In the genomic region with DNA sequence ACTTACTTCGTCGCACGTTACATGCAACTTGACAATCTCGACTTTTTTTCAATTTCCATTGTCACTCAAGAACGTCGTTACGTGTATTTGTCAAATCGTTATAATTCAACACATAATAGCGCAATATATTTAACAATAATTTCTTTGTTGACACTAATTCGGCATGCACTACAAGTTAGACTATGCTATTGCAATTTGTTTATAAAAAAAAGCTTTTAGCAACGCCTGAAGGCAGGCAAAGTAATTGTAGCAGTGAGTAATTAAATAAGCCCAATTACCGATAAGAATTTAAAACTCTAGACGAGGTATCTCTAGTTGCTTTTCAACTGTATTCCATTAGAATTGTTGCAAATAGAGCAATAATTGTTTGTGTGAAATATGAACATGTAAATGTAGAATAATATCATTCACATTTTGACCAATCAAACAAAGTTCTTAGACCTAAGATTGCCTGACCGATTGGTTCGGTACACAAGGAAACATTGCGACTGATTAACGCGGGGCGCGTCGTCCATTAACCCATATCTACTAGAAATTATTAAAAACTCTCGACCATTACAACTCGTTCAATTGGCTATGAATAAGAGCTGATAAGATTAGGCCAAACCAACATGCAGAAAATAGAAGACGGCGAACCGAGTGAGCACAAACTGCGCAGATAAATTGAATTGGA, we compare ENCODE assay signal across 5 fruit fly cellular contexts.
TF ChIP-seq lines count a peak whose summit lies in the region.

No protein-coding gene starts in this region.

- TF ChIP-seq CTCF in whole organism, embryonic (GFP tag; optimal IDR thresholded peaks at IDR 0.05; lab: Kevin White, UChicago): no peak

TF ChIP-seq in whole organism, adult, 20 proteins besides CTCF, POLR2A, EP300 and RAD21:
- no peak for TF ChIP-seq CG7045 (GFP tag; optimal IDR thresholded peaks at IDR 0.05; lab: Kevin White, UChicago)
- peak; percentile 50 for TF ChIP-seq cic (GFP tag; optimal IDR thresholded peaks at IDR 0.05; lab: Kevin White, UChicago)
- TF ChIP-seq Clk (GFP tag; optimal IDR thresholded peaks at IDR 0.05; lab: Kevin White, UChicago): no peak
- TF ChIP-seq ovo (GFP tag; optimal IDR thresholded peaks at IDR 0.05; lab: Kevin White, UChicago): peak; percentile 4
- peak; percentile 53 for TF ChIP-seq bab1 (GFP tag; optimal IDR thresholded peaks at IDR 0.05; lab: Kevin White, UChicago)
- no peak for TF ChIP-seq pad (GFP tag; optimal IDR thresholded peaks at IDR 0.05; lab: Kevin White, UChicago)
- TF ChIP-seq kay (GFP tag; lab: Kevin White, UChicago; ENCODE audit: borderline replicate concordance): peak; percentile 77
- TF ChIP-seq toe (GFP tag; optimal IDR thresholded peaks at IDR 0.05; lab: Kevin White, UChicago): no peak
- no peak for TF ChIP-seq Crg-1 (GFP tag; optimal IDR thresholded peaks at IDR 0.05; lab: Kevin White, UChicago)
- TF ChIP-seq cnc (optimal IDR thresholded peaks at IDR 0.05; lab: Kevin White, UChicago): no peak
- TF ChIP-seq CG1620 (GFP tag; optimal IDR thresholded peaks at IDR 0.05; lab: Kevin White, UChicago): no peak
- no peak for TF ChIP-seq CG14711 (tag; optimal IDR thresholded peaks at IDR 0.05; lab: Kevin White, UChicago)
- no peak for TF ChIP-seq CG12768 (GFP tag; optimal IDR thresholded peaks at IDR 0.05; lab: Kevin White, UChicago)
- TF ChIP-seq CG33017 (tag; optimal IDR thresholded peaks at IDR 0.05; lab: Kevin White, UChicago): no peak
- TF ChIP-seq CG11617 (GFP tag; optimal IDR thresholded peaks at IDR 0.05; lab: Kevin White, UChicago): no peak

TF ChIP-seq in whole organism, embryonic, 481 proteins besides CTCF, POLR2A, EP300 and RAD21:
- TF ChIP-seq zen (tag; optimal IDR thresholded peaks at IDR 0.05; lab: Kevin White, UChicago) (no peak), grn (GFP tag; optimal IDR thresholded peaks at IDR 0.05; lab: Kevin White, UChicago) (peak; percentile 52), Gsc (GFP tag; IDR thresholded peaks at IDR 0.05; lab: Robert Waterston, UW) (no peak), Adf1 (GFP tag; IDR thresholded peaks at IDR 0.05; lab: Robert Waterston, UW) (no peak), mirr (GFP tag; optimal IDR thresholded peaks at IDR 0.05; lab: Kevin White, UChicago) (peak; percentile 93), Med (GFP tag; lab: Kevin White, UChicago) (peak; percentile 39), Taf1 (GFP tag; IDR thresholded peaks at IDR 0.05; lab: Robert Waterston, UW) (no peak), exex (tag; optimal IDR thresholded peaks at IDR 0.05; lab: Kevin White, UChicago) (peak; percentile 98), chinmo (GFP tag; IDR thresholded peaks at IDR 0.05; lab: Robert Waterston, UW; ENCODE audit: partially characterized antibody) (0 out of 4 replicates have a peak, but pooled peaks have one; percentile 49), Nf-YB (GFP tag; optimal IDR thresholded peaks at IDR 0.05; lab: Kevin White, UChicago) (peak; percentile 35), Nf-YC (tag; optimal IDR thresholded peaks at IDR 0.05; lab: Kevin White, UChicago) (peak; percentile 14), tgo (GFP tag; IDR thresholded peaks at IDR 0.05; lab: Robert Waterston, UW) (no peak), sug (tag; optimal IDR thresholded peaks at IDR 0.05; lab: Kevin White, UChicago) (peak; percentile 27), CG34376 (GFP tag; optimal IDR thresholded peaks at IDR 0.05; lab: Kevin White, UChicago) (peak; percentile 41), E2f2 (GFP tag; IDR thresholded peaks at IDR 0.05; lab: Robert Waterston, UW) (0 out of 2 replicates have a peak, but pooled peaks have one; percentile 6), CG10979 (tag; optimal IDR thresholded peaks at IDR 0.05; lab: Kevin White, UChicago) (no peak)

TF ChIP-seq in whole organism, prepupa, 60 proteins besides CTCF, POLR2A, EP300 and RAD21:
- TF ChIP-seq esn (GFP tag; optimal IDR thresholded peaks at IDR 0.05; lab: Kevin White, UChicago) (no peak), svp (GFP tag; lab: Kevin White, UChicago) (peak; percentile 26), fkh (GFP tag; optimal IDR thresholded peaks at IDR 0.05; lab: Kevin White, UChicago) (peak; percentile 42)

TF ChIP-seq in whole organism, pupa, 21 proteins besides CTCF, POLR2A, EP300 and RAD21:
- TF ChIP-seq CG8159 (tag; optimal IDR thresholded peaks at IDR 0.05; lab: Kevin White, UChicago) (no peak), EcR (GFP tag; optimal IDR thresholded peaks at IDR 0.05; lab: Kevin White, UChicago) (peak; percentile 0), CG4496 (GFP tag; IDR thresholded peaks at IDR 0.05; lab: Robert Waterston, UW) (no peak)

TF ChIP-seq in whole organism, wandering third instar larva, 38 proteins besides CTCF, POLR2A, EP300 and RAD21:
- TF ChIP-seq CG32264 (GFP tag; optimal IDR thresholded peaks at IDR 0.05; lab: Kevin White, UChicago): no peak
- TF ChIP-seq h (GFP tag; optimal IDR thresholded peaks at IDR 0.05; lab: Kevin White, UChicago): no peak
- no peak for TF ChIP-seq woc (GFP tag; optimal IDR thresholded peaks at IDR 0.05; lab: Kevin White, UChicago)
- TF ChIP-seq Sp1 (GFP tag; optimal IDR thresholded peaks at IDR 0.05; lab: Kevin White, UChicago): no peak
- TF ChIP-seq CG9705 (GFP tag; optimal IDR thresholded peaks at IDR 0.05; lab: Kevin White, UChicago): no peak
- TF ChIP-seq Mio (GFP tag; optimal IDR thresholded peaks at IDR 0.05; lab: Kevin White, UChicago): no peak
- TF ChIP-seq rgr (GFP tag; optimal IDR thresholded peaks at IDR 0.05; lab: Kevin White, UChicago): no peak
- peak; percentile 16 for TF ChIP-seq N (GFP tag; optimal IDR thresholded peaks at IDR 0.05; lab: Kevin White, UChicago)
- TF ChIP-seq br (GFP tag; optimal IDR thresholded peaks at IDR 0.05; lab: Kevin White, UChicago): peak; percentile 3
- TF ChIP-seq dsf (GFP tag; optimal IDR thresholded peaks at IDR 0.05; lab: Kevin White, UChicago; ENCODE audit: borderline replicate concordance): no peak
- peak; percentile 16 for TF ChIP-seq Myc (optimal IDR thresholded peaks at IDR 0.05; lab: Kevin White, UChicago)
- no peak for TF ChIP-seq foxo (GFP tag; optimal IDR thresholded peaks at IDR 0.05; lab: Kevin White, UChicago)
- TF ChIP-seq sage (GFP tag; optimal IDR thresholded peaks at IDR 0.05; lab: Kevin White, UChicago): no peak
- TF ChIP-seq Hnf4 (GFP tag; optimal IDR thresholded peaks at IDR 0.05; lab: Kevin White, UChicago): no peak
- no peak for TF ChIP-seq Dfd (GFP tag; optimal IDR thresholded peaks at IDR 0.05; lab: Kevin White, UChicago)
- no peak for TF ChIP-seq lola (GFP tag; optimal IDR thresholded peaks at IDR 0.05; lab: Kevin White, UChicago)
- no peak for TF ChIP-seq Hr78 (GFP tag; optimal IDR thresholded peaks at IDR 0.05; lab: Kevin White, UChicago)
- TF ChIP-seq Rel (GFP tag; optimal IDR thresholded peaks at IDR 0.05; lab: Kevin White, UChicago): no peak
- no peak for TF ChIP-seq Rel (tag; optimal IDR thresholded peaks at IDR 0.05; lab: Kevin White, UChicago)
- no peak for TF ChIP-seq Abd-B (GFP tag; optimal IDR thresholded peaks at IDR 0.05; lab: Kevin White, UChicago)
- no peak for TF ChIP-seq ey (GFP tag; optimal IDR thresholded peaks at IDR 0.05; lab: Kevin White, UChicago)
- no peak for TF ChIP-seq CrebA (GFP tag; optimal IDR thresholded peaks at IDR 0.05; lab: Kevin White, UChicago; ENCODE audit: borderline replicate concordance)
- TF ChIP-seq OdsH (GFP tag; optimal IDR thresholded peaks at IDR 0.05; lab: Kevin White, UChicago): no peak
- peak; percentile 14 for TF ChIP-seq Jra (GFP tag; optimal IDR thresholded peaks at IDR 0.05; lab: Kevin White, UChicago)
- TF ChIP-seq dmrt93B (GFP tag; optimal IDR thresholded peaks at IDR 0.05; lab: Kevin White, UChicago): no peak
- TF ChIP-seq HLH106 (tag; optimal IDR thresholded peaks at IDR 0.05; lab: Kevin White, UChicago): no peak
- TF ChIP-seq brk (GFP tag; optimal IDR thresholded peaks at IDR 0.05; lab: Kevin White, UChicago): no peak
